Worm (Caenorhabditis elegans) whole organism, L2 larva: ENCODE measurements around the gene fbxb-59.

Experiments used
- fos-1 ChIP-seq: fragments of 150-350 bp; optimal IDR thresholded peaks from 2 replicates; lab custom pipeline; 2014; ENCODE audit warnings: missing biosample characterization, missing genetic modification characterization
- unc-39 ChIP-seq: fragments of 150-350 bp; optimal IDR thresholded peaks from 2 replicates; lab custom pipeline; 2014; ENCODE audit warnings: missing biosample characterization, missing genetic modification characterization

- TF ChIP-seq unc-39 (tag; lab: Kevin White, UChicago) (no peak), fos-1 (tag; lab: Kevin White, UChicago) (no peak)
Measured at ce11 chrV:20188790-20189189, 17.2 kb downstream of the fbxb-59 start, which contains the start of gene fbxa-116.
